Comparison of ENCODE assay signal across 3 fruit fly cellular contexts in genomic region chr3R:13822602-13823220, dm6.
TF ChIP-seq lines count a peak whose summit lies in the region.

No protein-coding gene starts in this region.

- TF ChIP-seq CTCF in whole organism, embryonic (GFP tag; optimal IDR thresholded peaks at IDR 0.05; lab: Kevin White, UChicago), result no peak

TF ChIP-seq in whole organism, adult, 20 proteins besides CTCF, POLR2A, EP300 and RAD21:
- no peak for TF ChIP-seq CG5204 (GFP tag; optimal IDR thresholded peaks at IDR 0.05; lab: Kevin White, UChicago)
- TF ChIP-seq tj (GFP tag; optimal IDR thresholded peaks at IDR 0.05; lab: Kevin White, UChicago), result peak; percentile 60

TF ChIP-seq in whole organism, embryonic, 481 proteins besides CTCF, POLR2A, EP300 and RAD21:
- TF ChIP-seq fd102C (GFP tag; optimal IDR thresholded peaks at IDR 0.05; lab: Kevin White, UChicago) (no peak), Aef1 (GFP tag; IDR thresholded peaks at IDR 0.05; lab: Robert Waterston, UW) (no peak), CG10321 (GFP tag; IDR thresholded peaks at IDR 0.05; lab: Robert Waterston, UW) (no peak), Sry-β (GFP tag; optimal IDR thresholded peaks at IDR 0.05; lab: Kevin White, UChicago) (no peak), NC2α (GFP tag; optimal IDR thresholded peaks at IDR 0.05; lab: Kevin White, UChicago) (no peak), tna (GFP tag; IDR thresholded peaks at IDR 0.05; lab: Robert Waterston, UW; ENCODE audit: partially characterized antibody) (no peak), CG11696 (GFP tag; IDR thresholded peaks at IDR 0.05; lab: Robert Waterston, UW) (no peak), Six4 (GFP tag; optimal IDR thresholded peaks at IDR 0.05; lab: Kevin White, UChicago) (no peak), cg (GFP tag; optimal IDR thresholded peaks at IDR 0.05; lab: Kevin White, UChicago) (no peak), CG7372 (GFP tag; IDR thresholded peaks at IDR 0.05; lab: Robert Waterston, UW) (no peak), Hr51 (GFP tag; optimal IDR thresholded peaks at IDR 0.05; lab: Kevin White, UChicago) (peak in 1 of 2 experiments; percentile 7), Eip74EF (GFP tag; optimal IDR thresholded peaks at IDR 0.05; lab: Kevin White, UChicago) (peak in 1 of 2 experiments; percentile 7), gcm2 (GFP tag; optimal IDR thresholded peaks at IDR 0.05; lab: Kevin White, UChicago) (no peak), croc (GFP tag; conservative IDR thresholded peaks at IDR 0.05; lab: Robert Waterston, UW) (no peak), Xrp1 (GFP tag; IDR thresholded peaks at IDR 0.05; lab: Robert Waterston, UW) (peak; percentile 27; the same call in 1 of the 2 replicates), ssp (GFP tag; IDR thresholded peaks at IDR 0.05; lab: Robert Waterston, UW) (no peak), sens (GFP tag; lab: Kevin White, UChicago) (peak; percentile 41), bsh (GFP tag; optimal IDR thresholded peaks at IDR 0.05; lab: Kevin White, UChicago) (peak in 1 of 2 experiments; percentile 9), E2f2 (GFP tag; IDR thresholded peaks at IDR 0.05; lab: Robert Waterston, UW) (no peak), CG15479 (GFP tag; optimal IDR thresholded peaks at IDR 0.05; lab: Kevin White, UChicago) (no peak), CG4424 (GFP tag; optimal IDR thresholded peaks at IDR 0.05; lab: Kevin White, UChicago) (no peak), Antp (GFP tag; optimal IDR thresholded peaks at IDR 0.05; lab: Kevin White, UChicago) (no peak), CG7357 (GFP tag; IDR thresholded peaks at IDR 0.05; lab: Robert Waterston, UW) (no peak), CG7987 (GFP tag; optimal IDR thresholded peaks at IDR 0.05; lab: Kevin White, UChicago) (no peak), CG1024 (GFP tag; IDR thresholded peaks at IDR 0.05; lab: Robert Waterston, UW) (no peak), gem (tag; optimal IDR thresholded peaks at IDR 0.05; lab: Kevin White, UChicago) (peak; percentile 3), yki (optimal IDR thresholded peaks at IDR 0.05; lab: Kevin White, UChicago) (no peak), crol (GFP tag; IDR thresholded peaks at IDR 0.05; lab: Robert Waterston, UW) (no peak), CG12942 (GFP tag; optimal IDR thresholded peaks at IDR 0.05; lab: Kevin White, UChicago) (no peak), CG12299 (tag; optimal IDR thresholded peaks at IDR 0.05; lab: Kevin White, UChicago) (no peak), gro (GFP tag; optimal IDR thresholded peaks at IDR 0.05; lab: Kevin White, UChicago) (no peak), schlank (tag; optimal IDR thresholded peaks at IDR 0.05; lab: Kevin White, UChicago) (no peak), eve (GFP tag; optimal IDR thresholded peaks at IDR 0.05; lab: Kevin White, UChicago) (peak in 1 of 2 experiments; percentile 7)
TF ChIP-seq in whole organism, embryonic: peak in this region for 7.

TF ChIP-seq in whole organism, prepupa, 60 proteins besides CTCF, POLR2A, EP300 and RAD21:
- TF ChIP-seq CG31627 (GFP tag; optimal IDR thresholded peaks at IDR 0.05; lab: Kevin White, UChicago) (peak; percentile 48), Ets96B (tag; optimal IDR thresholded peaks at IDR 0.05; lab: Kevin White, UChicago) (no peak), esn (GFP tag; optimal IDR thresholded peaks at IDR 0.05; lab: Kevin White, UChicago) (peak; percentile 42), CG8319 (GFP tag; optimal IDR thresholded peaks at IDR 0.05; lab: Kevin White, UChicago) (no peak), svp (GFP tag; lab: Kevin White, UChicago) (peak; percentile 79), Eip78C (GFP tag; lab: Kevin White, UChicago) (peak; percentile 85), CG6163 (GFP tag; IDR thresholded peaks at IDR 0.05; lab: Robert Waterston, UW) (0 out of 3 replicates have a peak, but pooled peaks have one; percentile 17), Lpt (GFP tag; optimal IDR thresholded peaks at IDR 0.05; lab: Kevin White, UChicago) (no peak), CG3032 (tag; optimal IDR thresholded peaks at IDR 0.05; lab: Kevin White, UChicago) (no peak), cyc (GFP tag; optimal IDR thresholded peaks at IDR 0.05; lab: Kevin White, UChicago) (peak; percentile 4), CG8119 (GFP tag; IDR thresholded peaks at IDR 0.05; lab: Robert Waterston, UW) (no peak; the same call in 2 of the 3 replicates), CG11294 (GFP tag; IDR thresholded peaks at IDR 0.05; lab: Robert Waterston, UW) (no peak), pdm3 (GFP tag; optimal IDR thresholded peaks at IDR 0.05; lab: Kevin White, UChicago) (peak; percentile 40), Met (GFP tag; optimal IDR thresholded peaks at IDR 0.05; lab: Kevin White, UChicago) (peak; percentile 54), net (GFP tag; optimal IDR thresholded peaks at IDR 0.05; lab: Kevin White, UChicago) (peak; percentile 6), ss (GFP tag; optimal IDR thresholded peaks at IDR 0.05; lab: Kevin White, UChicago) (no peak), Sox15 (GFP tag; optimal IDR thresholded peaks at IDR 0.05; lab: Kevin White, UChicago) (no peak), CG8632 (GFP tag; optimal IDR thresholded peaks at IDR 0.05; lab: Kevin White, UChicago) (peak; percentile 5), Hr38 (GFP tag; optimal IDR thresholded peaks at IDR 0.05; lab: Kevin White, UChicago) (no peak), Hr39 (GFP tag; optimal IDR thresholded peaks at IDR 0.05; lab: Kevin White, UChicago) (peak; percentile 33), Eip75B (GFP tag; optimal IDR thresholded peaks at IDR 0.05; lab: Kevin White, UChicago) (no peak), fkh (GFP tag; optimal IDR thresholded peaks at IDR 0.05; lab: Kevin White, UChicago) (no peak), CG10669 (GFP tag; optimal IDR thresholded peaks at IDR 0.05; lab: Kevin White, UChicago) (no peak), vri (GFP tag; optimal IDR thresholded peaks at IDR 0.05; lab: Kevin White, UChicago) (no peak), Blimp-1 (GFP tag; optimal IDR thresholded peaks at IDR 0.05; lab: Kevin White, UChicago) (no peak), achi (GFP tag; optimal IDR thresholded peaks at IDR 0.05; lab: Kevin White, UChicago) (peak; percentile 12), CG32006 (GFP tag; optimal IDR thresholded peaks at IDR 0.05; lab: Kevin White, UChicago) (peak; percentile 60), spab (GFP tag; optimal IDR thresholded peaks at IDR 0.05; lab: Kevin White, UChicago) (no peak), CG34406 (GFP tag; optimal IDR thresholded peaks at IDR 0.05; lab: Kevin White, UChicago) (no peak), dsx (GFP tag; optimal IDR thresholded peaks at IDR 0.05; lab: Kevin White, UChicago; ENCODE audit: poor library complexity, severe bottlenecking) (no peak), CG6276 (GFP tag; optimal IDR thresholded peaks at IDR 0.05; lab: Kevin White, UChicago) (no peak), CG10631 (GFP tag; optimal IDR thresholded peaks at IDR 0.05; lab: Kevin White, UChicago) (no peak), CG1621 (tag; optimal IDR thresholded peaks at IDR 0.05; lab: Kevin White, UChicago) (no peak), CG11762 (GFP tag; optimal IDR thresholded peaks at IDR 0.05; lab: Kevin White, UChicago; ENCODE audit: insufficient read depth) (no peak), CG15336 (GFP tag; IDR thresholded peaks at IDR 0.05; lab: Robert Waterston, UW) (peak; percentile 45; the same call in 1 of the 2 replicates), Gug (GFP tag; IDR thresholded peaks at IDR 0.05; lab: Robert Waterston, UW) (no peak), CG6808 (GFP tag; optimal IDR thresholded peaks at IDR 0.05; lab: Kevin White, UChicago) (no peak), acj6 (GFP tag; optimal IDR thresholded peaks at IDR 0.05; lab: Kevin White, UChicago) (peak; percentile 36), CG16779 (tag; optimal IDR thresholded peaks at IDR 0.05; lab: Kevin White, UChicago) (no peak), fd85E (GFP tag; optimal IDR thresholded peaks at IDR 0.05; lab: Kevin White, UChicago) (no peak), Hr4 (GFP tag; optimal IDR thresholded peaks at IDR 0.05; lab: Kevin White, UChicago) (peak; percentile 55), topi (GFP tag; optimal IDR thresholded peaks at IDR 0.05; lab: Kevin White, UChicago) (peak; percentile 36), CG4318 (GFP tag; optimal IDR thresholded peaks at IDR 0.05; lab: Kevin White, UChicago) (no peak), eg (GFP tag; IDR thresholded peaks at IDR 0.05; lab: Robert Waterston, UW) (no peak), CG11902 (GFP tag; optimal IDR thresholded peaks at IDR 0.05; lab: Kevin White, UChicago) (no peak), lz (GFP tag; optimal IDR thresholded peaks at IDR 0.05; lab: Kevin White, UChicago) (no peak), CG7368 (GFP tag; optimal IDR thresholded peaks at IDR 0.05; lab: Kevin White, UChicago) (no peak), dac (GFP tag; optimal IDR thresholded peaks at IDR 0.05; lab: Kevin White, UChicago) (no peak), fd59A (GFP tag; optimal IDR thresholded peaks at IDR 0.05; lab: Kevin White, UChicago) (no peak), Smox (GFP tag; optimal IDR thresholded peaks at IDR 0.05; lab: Kevin White, UChicago) (peak; percentile 40), salr (GFP tag; optimal IDR thresholded peaks at IDR 0.05; lab: Kevin White, UChicago) (peak in 1 of 2 experiments; percentile 3), CG9139 (GFP tag; optimal IDR thresholded peaks at IDR 0.05; lab: Kevin White, UChicago) (no peak), Eip93F (GFP tag; optimal IDR thresholded peaks at IDR 0.05; lab: Kevin White, UChicago) (no peak), OdsH (GFP tag; optimal IDR thresholded peaks at IDR 0.05; lab: Kevin White, UChicago) (peak; percentile 40), Ets21C (GFP tag; optimal IDR thresholded peaks at IDR 0.05; lab: Kevin White, UChicago) (no peak), CG6854 (GFP tag; optimal IDR thresholded peaks at IDR 0.05; lab: Kevin White, UChicago) (no peak), Sox14 (GFP tag; optimal IDR thresholded peaks at IDR 0.05; lab: Kevin White, UChicago) (no peak), CG3919 (GFP tag; optimal IDR thresholded peaks at IDR 0.05; lab: Kevin White, UChicago) (no peak), Sox102F (GFP tag; optimal IDR thresholded peaks at IDR 0.05; lab: Kevin White, UChicago) (peak; percentile 45), CG6792 (GFP tag; optimal IDR thresholded peaks at IDR 0.05; lab: Kevin White, UChicago) (no peak)
